Worm (Caenorhabditis elegans) whole organism, L4/young adult: Measurements from ENCODE around the gene F45E6.1.

Experiments used
- W03F9.2 ChIP-seq: fragments of 150-350 bp; optimal IDR thresholded peaks from 2 replicates; lab custom pipeline; 2014; ENCODE audit warnings: missing biosample characterization, missing genetic modification characterization
- dao-5 ChIP-seq: sonication (generic microtip); optimal IDR thresholded peaks from 2 replicates; lab custom pipeline; 2016; ENCODE audit warnings: missing genotype, missing genetic modification characterization, moderate library complexity, missing compliant biosample characterization
- him-1 ChIP-seq: sonication (generic microtip); optimal IDR thresholded peaks from 2 replicates; lab custom pipeline; 2016; ENCODE audit warnings: missing genotype, missing genetic modification reagents, missing genetic modification characterization, missing compliant biosample characterization

DNA sequence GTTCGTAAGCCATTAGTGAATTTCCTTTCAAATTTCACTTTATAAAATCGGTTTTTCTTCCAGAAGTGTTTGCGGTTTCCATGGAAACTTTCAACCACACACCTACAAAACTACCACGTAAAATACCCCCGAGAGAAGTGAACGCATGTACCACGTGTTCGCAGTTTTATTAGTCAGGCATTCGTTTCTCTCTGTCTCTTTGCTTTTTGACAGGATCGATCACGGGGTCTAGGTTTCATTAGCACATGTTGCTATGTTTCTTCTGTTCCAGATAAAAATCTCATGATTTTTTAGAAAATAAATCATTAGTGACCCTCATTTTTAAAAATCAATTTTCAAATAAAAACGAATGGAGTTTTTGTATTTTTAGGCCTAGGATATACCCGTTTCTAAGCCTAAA is 32.8 kb downstream of the F45E6.1 start:
- TF ChIP-seq dao-5 (tag; lab: Kevin White, UChicago) (no peak), him-1 (no peak), W03F9.2 (no peak)
